Worm (Caenorhabditis elegans) whole organism, young adult: ENCODE results near the gene acer-1.

Source experiments
- B0035.1 ChIP-seq: sonication (generic microtip); optimal IDR thresholded peaks from 2 replicates; lab custom pipeline; 2016; ENCODE audit warnings: missing genetic modification characterization, mild to moderate bottlenecking, missing compliant biosample characterization, missing genotype, missing genetic modification reagents
- B0261.1 ChIP-seq: sonication (generic microtip); optimal IDR thresholded peaks from 2 replicates; lab custom pipeline; 2016; ENCODE audit warnings: mild to moderate bottlenecking, missing genetic modification characterization, moderate library complexity, missing compliant biosample characterization
- C17E4.6 ChIP-seq: fragments of 200-800 bp; sonication (Bioruptor generic); IDR thresholded peaks from 2 replicates; pipeline ENCODE4 v1.3.6; 2022; ENCODE audit warnings: missing genetic modification reagents, missing genetic modification characterization, missing compliant biosample characterization
- F10E7.11 ChIP-seq: sonication (generic microtip); optimal IDR thresholded peaks from 2 replicates; lab custom pipeline; 2017; ENCODE audit warnings: mild to moderate bottlenecking, missing genetic modification characterization, moderate library complexity, missing compliant biosample characterization
- F22D6.2 ChIP-seq: sonication (generic microtip); optimal IDR thresholded peaks from 2 replicates; lab custom pipeline; 2016; ENCODE audit warnings: mild to moderate bottlenecking, missing genetic modification characterization, missing compliant biosample characterization
- F33H1.4 ChIP-seq: fragments of 200-800 bp; sonication (Bioruptor generic); IDR thresholded peaks from 2 replicates; pipeline ENCODE4 v1.3.6; 2022; ENCODE audit warnings: missing genetic modification reagents, missing genetic modification characterization, missing compliant biosample characterization
- F39B2.1 ChIP-seq: fragments of 200-800 bp; sonication (Bioruptor generic); IDR thresholded peaks from 2 replicates; pipeline ENCODE4 v1.3.6; 2022; ENCODE audit warnings: missing genetic modification reagents, missing genetic modification characterization, missing compliant biosample characterization
- F57C9.4 ChIP-seq: sonication (generic microtip); optimal IDR thresholded peaks from 2 replicates; lab custom pipeline; 2017; ENCODE audit warnings: mild to moderate bottlenecking, missing genetic modification characterization, missing compliant biosample characterization
- T07F8.4 ChIP-seq: sonication (generic microtip); optimal IDR thresholded peaks from 2 replicates; lab custom pipeline; 2016; ENCODE audit warnings: mild to moderate bottlenecking, missing genetic modification characterization, moderate library complexity, missing compliant biosample characterization
- T26A5.8 ChIP-seq: sonication (generic microtip); optimal IDR thresholded peaks from 2 replicates; lab custom pipeline; 2016; ENCODE audit warnings: missing genetic modification characterization, missing compliant biosample characterization
- Y53G8AR.9 ChIP-seq: fragments of 200-800 bp; sonication (Bioruptor generic); conservative IDR thresholded peaks from 2 replicates; pipeline ENCODE4 v1.3.6; 2022; ENCODE audit warnings: missing genetic modification reagents, missing genetic modification characterization, missing compliant biosample characterization
- Y56A3A.18 ChIP-seq: fragments of 200-800 bp; sonication (Bioruptor generic); IDR thresholded peaks from 2 replicates; pipeline ENCODE4 v1.3.6; 2022; ENCODE audit warnings: missing genetic modification reagents, missing genetic modification characterization, missing compliant biosample characterization
- Y67H2A.10 ChIP-seq: fragments of 200-800 bp; sonication (Bioruptor generic); conservative IDR thresholded peaks from 2 replicates; pipeline ENCODE4 v1.3.6; 2022; ENCODE audit warnings: missing genetic modification reagents, missing genetic modification characterization, missing compliant biosample characterization
- akir-1 ChIP-seq: fragments of 200-800 bp; sonication (Bioruptor generic); optimal IDR thresholded peaks from 2 replicates; lab custom pipeline; 2018; ENCODE audit warnings: mild to moderate bottlenecking, missing genetic modification characterization, moderate library complexity, missing compliant biosample characterization
- ama-1 ChIP-seq, 3 experiments: fragments of 150-350 bp in 1 of 3; sonication (generic microtip) in 2 of 3; optimal IDR thresholded peaks; 2 replicates each; lab custom pipeline; 2014 to 2018; ENCODE audit warnings: missing biosample characterization in 2 of 3, missing genetic modification characterization in 2 of 3, missing genetic modification reagents in 2 of 3
- atf-7 ChIP-seq: sonication (generic microtip); optimal IDR thresholded peaks from 2 replicates; lab custom pipeline; 2017; ENCODE audit warnings: mild to moderate bottlenecking, missing genetic modification characterization, missing compliant biosample characterization
- attf-3 ChIP-seq: fragments of 200-800 bp; sonication (Bioruptor generic); conservative IDR thresholded peaks from 2 replicates; pipeline ENCODE4 v1.3.6; 2022; ENCODE audit warnings: missing genetic modification reagents, missing genetic modification characterization, missing compliant biosample characterization
- attf-6 ChIP-seq: fragments of 200-800 bp; sonication (Bioruptor generic); IDR thresholded peaks from 2 replicates; pipeline ENCODE4 v1.3.6; 2022; ENCODE audit warnings: missing genetic modification reagents, missing genetic modification characterization, missing compliant biosample characterization
- bed-2 ChIP-seq: fragments of 200-800 bp; sonication (Bioruptor generic); IDR thresholded peaks from 2 replicates; pipeline ENCODE4 v1.3.6; 2022; ENCODE audit warnings: missing genetic modification reagents, missing genetic modification characterization, missing compliant biosample characterization
- ceh-58 ChIP-seq: fragments of 200-800 bp; sonication (Bioruptor generic); IDR thresholded peaks from 2 replicates; pipeline ENCODE4 v1.3.6; 2022; ENCODE audit warnings: missing genetic modification characterization, missing compliant biosample characterization
- chd-7 ChIP-seq: sonication (generic microtip); optimal IDR thresholded peaks from 2 replicates; lab custom pipeline; 2016; ENCODE audit warnings: mild to moderate bottlenecking, missing genetic modification characterization, moderate library complexity, missing compliant biosample characterization
- dpff-1 ChIP-seq: sonication (generic microtip); optimal IDR thresholded peaks from 2 replicates; lab custom pipeline; 2017; ENCODE audit warnings: mild to moderate bottlenecking, missing genetic modification characterization, missing compliant biosample characterization
- dpl-1 ChIP-seq: fragments of 150-350 bp; optimal IDR thresholded peaks from 2 replicates; lab custom pipeline; 2014; ENCODE audit warnings: missing biosample characterization, missing genetic modification reagents, missing genetic modification characterization
- egl-44 ChIP-seq: fragments of 200-800 bp; sonication (Bioruptor generic); IDR thresholded peaks from 2 replicates; pipeline ENCODE4 v1.3.6; 2022; ENCODE audit warnings: missing genetic modification reagents, missing genetic modification characterization, missing compliant biosample characterization
- ets-4 ChIP-seq: fragments of 200-800 bp; sonication (Bioruptor generic); optimal IDR thresholded peaks from 2 replicates; lab custom pipeline; 2018; ENCODE audit warnings: mild to moderate bottlenecking, missing genetic modification characterization, missing compliant biosample characterization
- gei-17 ChIP-seq: fragments of 200-800 bp; sonication (Bioruptor generic); optimal IDR thresholded peaks from 2 replicates; lab custom pipeline; 2018; ENCODE audit warnings: mild to moderate bottlenecking, missing genetic modification characterization, missing compliant biosample characterization
- him-1 ChIP-seq: sonication (generic microtip); optimal IDR thresholded peaks from 2 replicates; lab custom pipeline; 2016; ENCODE audit warnings: missing genotype, missing genetic modification reagents, missing genetic modification characterization, missing compliant biosample characterization
- hmg-1.2 ChIP-seq: fragments of 200-800 bp; sonication (Bioruptor generic); IDR thresholded peaks from 2 replicates; pipeline ENCODE4 v1.3.6; 2022; ENCODE audit warnings: missing genetic modification reagents, missing genetic modification characterization, missing compliant biosample characterization
- hmg-20 ChIP-seq: fragments of 200-800 bp; sonication (Bioruptor generic); IDR thresholded peaks from 2 replicates; pipeline ENCODE4 v1.3.6; 2022; ENCODE audit warnings: missing genetic modification reagents, missing genetic modification characterization, missing compliant biosample characterization
- hrde-1 ChIP-seq: sonication (generic microtip); optimal IDR thresholded peaks from 2 replicates; lab custom pipeline; 2016; ENCODE audit warnings: missing genetic modification characterization, mild to moderate bottlenecking, missing compliant biosample characterization, moderate library complexity, missing genotype, missing genetic modification reagents, borderline replicate concordance
- hsf-1 ChIP-seq: fragments of 200-800 bp; sonication (Bioruptor generic); IDR thresholded peaks from 2 replicates; pipeline ENCODE4 v1.3.6; 2022; ENCODE audit warnings: missing genetic modification reagents, missing genetic modification characterization, missing compliant biosample characterization
- madf-3 ChIP-seq: fragments of 200-800 bp; sonication (Bioruptor generic); IDR thresholded peaks from 2 replicates; pipeline ENCODE4 v1.3.6; 2022; ENCODE audit warnings: missing genetic modification reagents, missing genetic modification characterization, missing compliant biosample characterization
- madf-6 ChIP-seq: fragments of 200-800 bp; sonication (Bioruptor generic); IDR thresholded peaks from 2 replicates; pipeline ENCODE4 v1.3.6; 2022; ENCODE audit warnings: missing genetic modification reagents, missing genetic modification characterization, missing compliant biosample characterization
- mcd-1 ChIP-seq: fragments of 200-800 bp; sonication (Bioruptor generic); IDR thresholded peaks from 2 replicates; pipeline ENCODE4 v1.3.6; 2022; ENCODE audit warnings: missing genetic modification reagents, missing genetic modification characterization, missing compliant biosample characterization
- mxl-1 ChIP-seq: sonication (generic microtip); optimal IDR thresholded peaks from 2 replicates; lab custom pipeline; 2016; ENCODE audit warnings: missing genetic modification characterization, missing compliant biosample characterization
- nfya-1 ChIP-seq: sonication (generic microtip); optimal IDR thresholded peaks from 2 replicates; lab custom pipeline; 2017; ENCODE audit warnings: antibody characterized with exemption, missing compliant biosample characterization, missing genetic modification characterization, borderline replicate concordance; ENCODE audit not compliant: insufficient read depth
- nhr-90 ChIP-seq: sonication (generic microtip); optimal IDR thresholded peaks from 2 replicates; lab custom pipeline; 2016; ENCODE audit warnings: missing genotype, mild to moderate bottlenecking, missing genetic modification characterization, missing compliant biosample characterization
- pha-4 ChIP-seq: fragments of 150-350 bp; sonication (generic microtip); optimal IDR thresholded peaks from 2 replicates; lab custom pipeline; 2014; ENCODE audit warnings: missing biosample characterization, missing genetic modification reagents, missing genetic modification characterization
- snpc-1.1 ChIP-seq: sonication (generic microtip); optimal IDR thresholded peaks from 2 replicates; lab custom pipeline; 2017; ENCODE audit warnings: missing genetic modification characterization, mild to moderate bottlenecking, missing compliant biosample characterization, antibody characterized with exemption, moderate library complexity, missing genotype, missing genetic modification reagents; ENCODE audit not compliant: insufficient read depth
- snpc-4 ChIP-seq, 5 experiments: fragments of 150-350 bp in 1 of 5; sonication (generic microtip) in 4 of 5; optimal IDR thresholded peaks; 2 replicates each; lab custom pipeline; 2014 to 2018; ENCODE audit warnings: missing genetic modification characterization in 5 of 5, missing biosample characterization in 3 of 5, antibody characterized with exemption in 2 of 5, mild to moderate bottlenecking in 2 of 5, missing compliant biosample characterization in 2 of 5, missing genotype in 2 of 5, moderate library complexity in 2 of 5, missing genetic modification reagents in 1 of 5
- sptf-2 ChIP-seq: fragments of 200-800 bp; sonication (Bioruptor generic); optimal IDR thresholded peaks from 2 replicates; lab custom pipeline; 2018; ENCODE audit warnings: mild to moderate bottlenecking, missing genetic modification characterization, missing compliant biosample characterization
- tlf-1 ChIP-seq: fragments of 200-800 bp; sonication (Bioruptor generic); optimal IDR thresholded peaks from 2 replicates; lab custom pipeline; 2018; ENCODE audit warnings: mild to moderate bottlenecking, missing genetic modification characterization, missing compliant biosample characterization
- ztf-22 ChIP-seq: fragments of 200-800 bp; sonication (Bioruptor generic); optimal IDR thresholded peaks from 2 replicates; lab custom pipeline; 2018; ENCODE audit warnings: mild to moderate bottlenecking, missing genetic modification characterization, moderate library complexity, missing compliant biosample characterization
- ztf-25 ChIP-seq: fragments of 200-800 bp; sonication (Bioruptor generic); IDR thresholded peaks from 2 replicates; pipeline ENCODE4 v1.3.6; 2022; ENCODE audit warnings: missing genetic modification reagents, missing genetic modification characterization, missing compliant biosample characterization
- ztf-26 ChIP-seq: sonication (generic microtip); optimal IDR thresholded peaks from 2 replicates; lab custom pipeline; 2017; ENCODE audit warnings: missing genetic modification characterization, missing compliant biosample characterization
- ztf-28 ChIP-seq: fragments of 200-800 bp; sonication (Bioruptor generic); IDR thresholded peaks from 2 replicates; pipeline ENCODE4 v1.3.6; 2022; ENCODE audit warnings: missing genetic modification reagents, missing genetic modification characterization, missing compliant biosample characterization
- ztf-6 ChIP-seq: fragments of 200-800 bp; sonication (Bioruptor generic); IDR thresholded peaks from 2 replicates; pipeline ENCODE4 v1.3.6; 2022; ENCODE audit warnings: missing genetic modification reagents, missing genetic modification characterization, missing compliant biosample characterization

The acer-1 gene

DNA sequence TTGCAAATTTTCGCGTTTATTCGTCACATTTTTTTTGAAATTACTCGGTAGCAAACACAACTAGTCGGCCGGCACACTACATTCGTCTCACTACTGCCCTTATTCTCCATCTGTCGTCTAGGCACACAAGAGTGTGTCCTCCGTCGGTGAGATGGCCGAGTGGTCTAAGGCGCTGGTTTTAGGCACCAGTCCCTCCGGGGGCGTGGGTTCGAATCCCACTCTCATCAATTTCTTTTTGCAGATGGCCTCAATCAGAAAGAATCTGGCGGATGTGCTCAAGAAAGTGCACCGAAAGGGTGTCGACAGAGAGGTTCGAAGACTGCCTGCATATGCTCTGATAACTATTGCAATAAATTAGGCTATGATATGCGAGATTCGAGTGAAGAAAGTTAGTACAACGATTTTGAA lies 37.1 kb downstream of the acer-1 start (continued):
- TF ChIP-seq F39B2.1 (GFP tag; lab: Robert Waterston, UW) (no peak), gei-17 (GFP tag; lab: Kevin White, UChicago) (no peak), ztf-6 (GFP tag; lab: Robert Waterston, UW) (0 out of 2 replicates have a peak, but pooled peaks have one; percentile 30), T26A5.8 (tag; lab: Kevin White, UChicago) (no peak), Y56A3A.18 (GFP tag; lab: Robert Waterston, UW) (0 out of 2 replicates have a peak, but pooled peaks have one; percentile 35), F10E7.11 (peak; percentile 28), snpc-1.1 (tag; lab: Kevin White, UChicago) (no peak), F57C9.4 (tag; lab: Kevin White, UChicago) (peak; percentile 35), C17E4.6 (GFP tag; lab: Robert Waterston, UW) (no peak), him-1 (tag; lab: Kevin White, UChicago) (peak; percentile 95), F22D6.2 (tag; lab: Kevin White, UChicago) (no peak), Y53G8AR.9 (0 out of 2 replicates have a peak, but pooled peaks have one; percentile 41), sptf-2 (GFP tag; lab: Kevin White, UChicago) (no peak), hrde-1 (peak; percentile 48), akir-1 (peak; percentile 64), ztf-28 (0 out of 2 replicates have a peak, but pooled peaks have one; percentile 49), B0261.1 (tag; lab: Kevin White, UChicago) (peak; percentile 78), ets-4 (peak; percentile 25), madf-6 (GFP tag; lab: Robert Waterston, UW) (peak; percentile 64; the same call in 1 of the 2 replicates), ztf-26 (tag; lab: Kevin White, UChicago) (peak; percentile 45), T07F8.4 (tag; lab: Kevin White, UChicago) (no peak), hmg-1.2 (peak; percentile 62), mcd-1 (GFP tag; lab: Robert Waterston, UW) (peak; percentile 74), egl-44 (GFP tag; lab: Robert Waterston, UW) (no peak), atf-7 (no peak), B0035.1 (tag; lab: Kevin White, UChicago) (peak; percentile 60), nhr-90 (tag; lab: Kevin White, UChicago) (peak; percentile 64), dpl-1 (GFP tag; lab: Kevin White, UChicago) (no peak), hmg-20 (GFP tag; lab: Robert Waterston, UW) (peak; percentile 21; the same call in 1 of the 2 replicates), madf-3 (GFP tag; lab: Robert Waterston, UW) (peak; percentile 79), Y67H2A.10 (0 out of 2 replicates have a peak, but pooled peaks have one; percentile 46), bed-2 (GFP tag; lab: Robert Waterston, UW) (no peak), attf-3 (GFP tag; lab: Robert Waterston, UW) (peak; percentile 53; the same call in 1 of the 2 replicates), attf-6 (GFP tag; lab: Robert Waterston, UW) (0 out of 2 replicates have a peak, but pooled peaks have one; percentile 28), ama-1 (optimal IDR thresholded peaks at IDR 0.05; lab: Kevin White, UChicago) (no peak), ama-1 (GFP tag; optimal IDR thresholded peaks at IDR 0.05; lab: Kevin White, UChicago) (peak; percentile 33 to 87), dpff-1 (no peak), pha-4 (tag; lab: Kevin White, UChicago) (no peak), hsf-1 (GFP tag; lab: Robert Waterston, UW) (no peak), chd-7 (tag; lab: Kevin White, UChicago) (peak; percentile 72), snpc-4 (GFP tag; optimal IDR thresholded peaks at IDR 0.05; lab: Kevin White, UChicago) (peak; percentile 38), snpc-4 (tag; optimal IDR thresholded peaks at IDR 0.05; lab: Kevin White, UChicago) (peak; percentile 11 to 66 (median 39)), ceh-58 (GFP tag; lab: Robert Waterston, UW) (no peak), tlf-1 (GFP tag; lab: Kevin White, UChicago) (peak; percentile 49), mxl-1 (tag; lab: Kevin White, UChicago) (peak; percentile 35), ztf-25 (GFP tag; lab: Robert Waterston, UW) (peak; percentile 82), F33H1.4 (peak; percentile 56; the same call in 1 of the 2 replicates), ztf-22 (GFP tag; lab: Kevin White, UChicago) (no peak), nfya-1 (tag; lab: Kevin White, UChicago) (no peak)
